Worm (Caenorhabditis elegans) whole organism, L4/young adult: ENCODE results near the gene saeg-2.

Experiments
- W03F9.2 ChIP-seq: fragments of 150-350 bp; optimal IDR thresholded peaks from 2 replicates; lab custom pipeline; 2014; ENCODE audit warnings: missing biosample characterization, missing genetic modification characterization
- dao-5 ChIP-seq: sonication (generic microtip); optimal IDR thresholded peaks from 2 replicates; lab custom pipeline; 2016; ENCODE audit warnings: missing genotype, missing genetic modification characterization, moderate library complexity, missing compliant biosample characterization
- him-1 ChIP-seq: sonication (generic microtip); optimal IDR thresholded peaks from 2 replicates; lab custom pipeline; 2016; ENCODE audit warnings: missing genotype, missing genetic modification reagents, missing genetic modification characterization, missing compliant biosample characterization

ce11 chrIII:9288540-9288939, 48.4 kb downstream of the saeg-2 start:
- no peak for TF ChIP-seq him-1
- no peak for TF ChIP-seq W03F9.2 (tag; lab: Kevin White, UChicago)
- TF ChIP-seq dao-5 (tag; lab: Kevin White, UChicago): no peak
